Fruit fly (Drosophila melanogaster): Measurements from ENCODE around the gene PH4alphaPV.

PH4alphaPV gene

DNA sequence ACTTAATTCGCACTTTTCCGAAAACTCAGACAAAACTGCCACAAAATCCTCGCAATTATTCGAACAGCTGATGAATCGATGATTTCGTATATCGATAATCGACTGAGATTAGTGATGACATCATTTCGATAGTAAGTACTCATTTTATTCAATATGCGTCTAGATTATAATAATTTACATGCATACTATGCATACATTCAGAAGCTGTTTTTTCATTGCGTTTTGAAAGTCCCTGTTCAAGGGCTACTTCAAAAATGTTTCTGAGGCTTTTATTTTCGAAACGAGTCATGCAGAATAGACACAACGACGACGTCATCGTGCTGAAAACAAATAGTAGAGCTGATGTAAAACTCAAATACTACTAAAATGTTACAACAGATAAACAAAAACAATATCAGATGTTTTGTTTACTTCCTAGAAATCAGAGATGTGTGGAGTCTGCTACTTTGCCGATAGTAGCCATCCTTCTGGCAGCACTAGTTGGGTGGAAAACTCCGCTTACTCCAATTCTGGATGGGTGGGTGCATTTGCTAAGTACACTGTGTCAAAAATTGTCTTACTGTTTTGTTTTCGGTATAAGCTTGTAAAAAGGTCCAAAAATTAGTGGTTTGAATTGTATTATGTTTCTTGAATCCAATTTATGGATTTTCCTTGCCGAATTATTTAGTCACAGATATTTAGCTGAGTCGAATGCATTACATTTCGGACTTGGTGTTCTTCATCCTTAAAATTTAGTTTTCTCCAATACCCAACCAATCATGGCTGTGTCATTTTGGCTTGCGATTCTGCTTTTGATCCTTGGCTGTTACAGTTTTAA is 46.7 kb downstream of the PH4alphaPV start, which contains the start of the genes CG2246 and CG31021:
CG2246 (minus strand) TSS at position 50 of the 817 bp plus-strand sequence.
CG31021 (plus strand) TSS at position 767 of the 817 bp plus-strand sequence.
- TF ChIP-seq CG8478 (optimal IDR thresholded peaks at IDR 0.05) (no peak), CTCF (optimal IDR thresholded peaks at IDR 0.05) (peak; percentile 66 to 72)

DNA sequence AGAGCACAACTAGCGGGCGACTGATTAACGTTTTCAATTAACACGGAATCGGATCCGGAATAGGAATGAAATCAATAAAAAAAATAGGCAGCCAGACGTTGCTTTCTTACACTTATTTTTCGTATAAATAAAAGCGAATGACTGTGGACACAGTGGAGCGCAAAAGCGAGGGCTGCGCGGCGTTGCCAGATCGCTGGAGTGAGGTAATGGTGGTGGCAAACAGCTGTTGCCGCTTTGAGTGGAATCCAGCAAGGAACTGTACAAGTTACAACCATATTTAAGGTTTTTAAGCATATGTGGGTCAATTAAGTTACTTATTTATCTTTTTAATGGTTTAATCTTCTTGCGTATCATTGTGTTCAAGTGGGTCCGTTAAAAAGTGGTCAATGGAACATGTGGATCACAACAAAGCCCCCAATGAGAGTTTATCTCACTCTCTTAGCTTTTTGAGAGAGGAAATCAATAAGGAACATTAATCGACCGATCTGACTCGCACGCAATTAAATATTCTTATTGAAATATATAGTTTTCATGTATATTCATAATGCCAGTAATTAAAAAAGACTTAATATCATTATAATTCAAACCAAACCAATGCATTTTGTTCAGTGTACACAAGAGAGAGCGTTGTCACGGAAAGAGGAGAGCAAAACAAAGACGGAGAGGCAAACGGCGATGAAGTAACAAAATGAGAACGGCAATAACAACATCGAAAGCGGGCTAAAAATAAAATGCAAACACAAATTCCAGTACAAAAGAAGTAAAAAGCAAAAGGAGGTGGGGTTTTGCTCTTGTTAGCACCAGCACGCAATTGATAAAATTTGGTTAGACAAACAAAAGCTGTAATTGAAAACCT is 48.0 kb downstream of the PH4alphaPV start:
- TF ChIP-seq CTCF (optimal IDR thresholded peaks at IDR 0.05): no peak
- no peak for TF ChIP-seq CG8478 (optimal IDR thresholded peaks at IDR 0.05)

DNA sequence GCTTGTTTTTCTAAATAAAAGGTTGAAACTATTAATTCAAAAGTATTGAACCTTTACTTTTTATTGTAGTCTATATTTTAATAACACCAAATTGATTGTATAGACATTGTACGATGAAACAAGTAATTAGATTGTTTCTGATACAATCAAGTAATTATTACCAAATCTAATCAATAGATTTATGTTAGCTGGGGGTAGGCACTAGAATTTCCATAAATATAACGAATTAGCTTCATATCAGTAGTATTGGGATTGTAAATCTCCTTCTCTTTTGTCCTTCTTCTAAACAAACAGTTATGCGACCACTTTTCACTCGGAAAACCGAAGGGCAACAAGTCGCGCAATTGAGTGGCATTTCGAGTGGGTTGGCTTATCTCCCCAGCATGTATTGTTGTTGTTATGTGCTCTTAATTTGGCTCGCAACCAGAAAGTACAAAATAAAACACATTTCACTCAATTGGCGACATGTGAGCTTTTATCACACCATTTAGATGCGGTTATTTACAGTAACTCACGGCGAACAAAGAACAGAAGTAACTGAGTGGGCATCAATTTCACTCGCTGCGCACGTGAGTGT is 48.9 kb downstream of the PH4alphaPV start:
- TF ChIP-seq CG8478 (optimal IDR thresholded peaks at IDR 0.05) (no peak), CTCF (optimal IDR thresholded peaks at IDR 0.05) (no peak)

DNA sequence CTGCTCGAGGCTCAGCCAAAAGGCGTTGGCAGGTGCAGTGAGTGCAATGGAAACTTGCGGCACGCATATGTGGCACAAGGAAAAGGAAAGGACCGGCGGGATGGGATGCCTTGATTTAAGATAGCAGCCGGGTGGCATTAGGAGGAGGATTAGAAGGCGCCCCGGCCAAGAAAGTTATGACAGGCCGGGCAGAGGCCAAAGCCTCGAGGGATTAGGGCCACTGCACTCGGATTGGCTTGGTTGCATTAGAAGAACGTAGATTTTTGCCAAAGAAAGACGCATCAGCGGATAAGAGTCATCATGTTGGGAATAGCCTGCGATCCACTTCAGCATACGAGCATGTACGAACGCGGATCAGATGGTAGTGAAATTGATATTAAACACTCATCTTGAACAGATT is 51.6 kb downstream of the PH4alphaPV start, which contains the start of gene CG31019:
CG31019 (plus strand) TSS at position 301 of the 400 bp plus-strand sequence.
- no peak for TF ChIP-seq CG8478 (optimal IDR thresholded peaks at IDR 0.05)
- no peak for TF ChIP-seq CTCF (optimal IDR thresholded peaks at IDR 0.05)

Data from S2 (cell line).